Fruit fly (Drosophila melanogaster) whole organism, wandering third instar larva: ENCODE results near the gene MetRS-m.

Source experiments
- Abd-B ChIP-seq: fragments of >200 bp; optimal IDR thresholded peaks from 2 replicates; lab custom pipeline; 2017; ENCODE audit warnings: missing biosample characterization, missing genetic modification characterization
- CG32264 ChIP-seq: fragments of 200-800 bp; sonication (Bioruptor generic); optimal IDR thresholded peaks from 2 replicates; lab custom pipeline; 2016; ENCODE audit warnings: missing biosample characterization, missing genetic modification characterization
- CrebA ChIP-seq: fragments of 200-800 bp; sonication (Bioruptor generic); optimal IDR thresholded peaks from 2 replicates; lab custom pipeline; 2016; ENCODE audit warnings: missing biosample characterization, mild to moderate bottlenecking, missing genetic modification characterization, borderline replicate concordance
- Dfd ChIP-seq: fragments of >200 bp; optimal IDR thresholded peaks from 2 replicates; lab custom pipeline; 2017; ENCODE audit warnings: missing biosample characterization, missing genetic modification characterization
- GATAd ChIP-seq: sonication (Bioruptor generic); optimal IDR thresholded peaks from 2 replicates; lab custom pipeline; 2016; ENCODE audit warnings: missing biosample characterization, missing genetic modification characterization
- HLH106 ChIP-seq: fragments of 200-800 bp; optimal IDR thresholded peaks from 3 replicates; lab custom pipeline; 2019; ENCODE audit warnings: missing biosample characterization, mild to moderate bottlenecking, missing genetic modification characterization, moderate library complexity
- Hr78 ChIP-seq: fragments of >200 bp; optimal IDR thresholded peaks from 2 replicates; lab custom pipeline; 2017; ENCODE audit warnings: missing biosample characterization, missing genetic modification characterization
- Hr83 ChIP-seq: fragments of 200-300 bp; sonication (Bioruptor generic); optimal IDR thresholded peaks from 2 replicates; lab custom pipeline; 2016; ENCODE audit warnings: missing biosample characterization, mild to moderate bottlenecking, missing genetic modification characterization, moderate library complexity; ENCODE audit not compliant: poor library complexity, severe bottlenecking
- Jra ChIP-seq: sonication (Bioruptor generic); optimal IDR thresholded peaks from 2 replicates; lab custom pipeline; 2016; ENCODE audit warnings: missing biosample characterization, missing genetic modification characterization
- Myc ChIP-seq: fragments of >200 bp; optimal IDR thresholded peaks from 2 replicates; lab custom pipeline; 2017
- N ChIP-seq: fragments of >200 bp; optimal IDR thresholded peaks from 2 replicates; lab custom pipeline; 2018; ENCODE audit warnings: missing biosample characterization, missing external identifiers, missing genetic modification characterization
- OdsH ChIP-seq: fragments of 200-800 bp; sonication (Bioruptor generic); optimal IDR thresholded peaks from 2 replicates; lab custom pipeline; 2016; ENCODE audit warnings: missing biosample characterization, mild to moderate bottlenecking, missing genetic modification characterization
- Rel ChIP-seq, 2 experiments: fragments of 200-800 bp; sonication (Bioruptor generic) in 1 of 2; optimal IDR thresholded peaks; 2 replicates in 1 of 2; 3 replicates in 1 of 2; lab custom pipeline; 2016 to 2019; ENCODE audit warnings: mild to moderate bottlenecking in 2 of 2, missing biosample characterization in 2 of 2, missing genetic modification characterization in 2 of 2, moderate library complexity in 1 of 2
- Sp1 ChIP-seq: fragments of 200-800 bp; sonication (Bioruptor generic); optimal IDR thresholded peaks from 3 replicates; lab custom pipeline; 2019; ENCODE audit warnings: missing biosample characterization, mild to moderate bottlenecking, missing genetic modification characterization, moderate library complexity
- Vsx2 ChIP-seq: fragments of 200-300, 225-300 bp; sonication (Bioruptor generic); optimal IDR thresholded peaks from 2 replicates; lab custom pipeline; 2018; ENCODE audit warnings: missing biosample characterization, missing genetic modification characterization; ENCODE audit not compliant: partially characterized antibody
- br ChIP-seq: fragments of 200-800 bp; sonication (Bioruptor generic); optimal IDR thresholded peaks from 2 replicates; lab custom pipeline; 2016; ENCODE audit warnings: missing biosample characterization, missing genetic modification characterization
- brk ChIP-seq: fragments of 200-800 bp; sonication (Bioruptor generic); optimal IDR thresholded peaks from 2 replicates; lab custom pipeline; 2016; ENCODE audit warnings: missing biosample characterization, mild to moderate bottlenecking, missing genetic modification characterization
- dl ChIP-seq, 2 experiments: fragments of 175-275, 200-275 bp in 1 of 2; fragments of 200-275 bp in 1 of 2; sonication (Bioruptor generic); optimal IDR thresholded peaks; lab custom pipeline; 2018; ENCODE audit warnings: mild to moderate bottlenecking in 2 of 2, missing biosample characterization in 2 of 2, missing genetic modification characterization in 2 of 2, moderate library complexity in 2 of 2; ENCODE audit not compliant: partially characterized antibody in 2 of 2, insufficient read depth in 1 of 2
- dmrt93B ChIP-seq: fragments of 200-800 bp; sonication (Bioruptor generic); optimal IDR thresholded peaks from 2 replicates; lab custom pipeline; 2018; ENCODE audit warnings: missing biosample characterization, mild to moderate bottlenecking, missing genetic modification characterization
- ey ChIP-seq: fragments of 200-800 bp; sonication (Bioruptor generic); optimal IDR thresholded peaks from 2 replicates; lab custom pipeline; 2016; ENCODE audit warnings: missing biosample characterization, missing genetic modification characterization
- foxo ChIP-seq, 2 experiments: fragments of 200-800 bp; sonication (Bioruptor generic); optimal IDR thresholded peaks; 2 replicates in 1 of 2; 3 replicates in 1 of 2; lab custom pipeline; 2016 to 2017; ENCODE audit warnings: missing biosample characterization in 2 of 2, missing genetic modification characterization in 2 of 2
- fru ChIP-seq: fragments of 200-800 bp; sonication (Bioruptor generic); optimal IDR thresholded peaks from 3 replicates; lab custom pipeline; 2016; ENCODE audit warnings: missing biosample characterization, mild to moderate bottlenecking, missing genetic modification characterization
- h ChIP-seq: fragments of 200-800 bp; sonication (Bioruptor generic); optimal IDR thresholded peaks from 3 replicates; lab custom pipeline; 2016; ENCODE audit warnings: missing biosample characterization, mild to moderate bottlenecking, missing genetic modification characterization
- jim ChIP-seq: fragments of 175-275, 200-325 bp; sonication (Bioruptor generic); optimal IDR thresholded peaks from 2 replicates; lab custom pipeline; 2016; ENCODE audit warnings: missing biosample characterization, mild to moderate bottlenecking, missing genetic modification characterization
- lola ChIP-seq: fragments of >200 bp; optimal IDR thresholded peaks from 2 replicates; lab custom pipeline; 2017; ENCODE audit warnings: missing biosample characterization, missing genetic modification characterization
- pan ChIP-seq: fragments of >200 bp; optimal IDR thresholded peaks from 2 replicates; lab custom pipeline; 2017
- psq ChIP-seq: fragments of 200-800 bp; sonication (Bioruptor generic); optimal IDR thresholded peaks from 3 replicates; lab custom pipeline; 2017; ENCODE audit warnings: missing biosample characterization, mild to moderate bottlenecking, missing genetic modification characterization, moderate library complexity
- sv ChIP-seq: fragments of 200-800 bp; sonication (Bioruptor generic); optimal IDR thresholded peaks from 3 replicates; lab custom pipeline; 2016; ENCODE audit warnings: missing biosample characterization, missing genetic modification characterization
- tai ChIP-seq: sonication (Bioruptor generic); optimal IDR thresholded peaks from 2 replicates; lab custom pipeline; 2016; ENCODE audit warnings: missing biosample characterization, missing genetic modification characterization
- usp ChIP-seq: fragments of >200 bp; optimal IDR thresholded peaks from 2 replicates; lab custom pipeline; 2017; ENCODE audit warnings: missing biosample characterization, missing genetic modification characterization
- woc ChIP-seq: sonication (Bioruptor generic); optimal IDR thresholded peaks from 2 replicates; lab custom pipeline; 2016; ENCODE audit warnings: missing biosample characterization, mild to moderate bottlenecking, missing genetic modification characterization

MetRS-m gene

dm6 chr3R:14226662-14227061 is 33.1 kb downstream of the MetRS-m start, which contains the start of gene CG9631:
TSS of gene CG9631 (minus strand) at chr3R:14226762.
- no peak for TF ChIP-seq lola (GFP tag; lab: Kevin White, UChicago)
- no peak for TF ChIP-seq Rel (GFP tag; optimal IDR thresholded peaks at IDR 0.05; lab: Kevin White, UChicago)
- TF ChIP-seq Rel (tag; optimal IDR thresholded peaks at IDR 0.05; lab: Kevin White, UChicago), result no peak
- TF ChIP-seq jim, result no peak
- no peak for TF ChIP-seq CG32264 (GFP tag; lab: Kevin White, UChicago)
- TF ChIP-seq foxo (GFP tag; optimal IDR thresholded peaks at IDR 0.05; lab: Kevin White, UChicago), result no peak
- TF ChIP-seq tai, result no peak
- no peak for TF ChIP-seq Dfd (GFP tag; lab: Kevin White, UChicago)

dm6 chr3R:14224105-14224574 is 35.7 kb downstream of the MetRS-m start, which contains the start of gene Sp212:
TSS of gene Sp212 (minus strand) at chr3R:14224155.
- TF ChIP-seq foxo (GFP tag; optimal IDR thresholded peaks at IDR 0.05; lab: Kevin White, UChicago) (peak in 1 of 2 experiments; percentile 0), dmrt93B (GFP tag; lab: Kevin White, UChicago) (no peak)

dm6 chr3R:14221484-14221883 is 38.3 kb downstream of the MetRS-m start, which contains the start of gene CG33109:
TSS of gene CG33109 (minus strand) at chr3R:14221584.
- TF ChIP-seq Myc (lab: Kevin White, UChicago), result no peak
- TF ChIP-seq OdsH, result no peak
- no peak for TF ChIP-seq brk (GFP tag; lab: Kevin White, UChicago)
- TF ChIP-seq Hr78, result no peak
- TF ChIP-seq Hr83 (GFP tag; lab: Kevin White, UChicago), result no peak
- no peak for TF ChIP-seq fru (GFP tag; lab: Kevin White, UChicago)
- TF ChIP-seq psq, result no peak
- no peak for TF ChIP-seq Rel (GFP tag; optimal IDR thresholded peaks at IDR 0.05; lab: Kevin White, UChicago)
- TF ChIP-seq Rel (tag; optimal IDR thresholded peaks at IDR 0.05; lab: Kevin White, UChicago), result no peak
- no peak for TF ChIP-seq sv (GFP tag; lab: Kevin White, UChicago)
- TF ChIP-seq usp (GFP tag; lab: Kevin White, UChicago), result no peak
- no peak for TF ChIP-seq Vsx2 (GFP tag; lab: Kevin White, UChicago)
- TF ChIP-seq Dfd (GFP tag; lab: Kevin White, UChicago), result no peak
- no peak for TF ChIP-seq Jra (GFP tag; lab: Kevin White, UChicago)
- no peak for TF ChIP-seq lola (GFP tag; lab: Kevin White, UChicago)
- no peak for TF ChIP-seq Abd-B (GFP tag; lab: Kevin White, UChicago)
- TF ChIP-seq HLH106 (tag; lab: Kevin White, UChicago), result no peak
- no peak for TF ChIP-seq CrebA (GFP tag; lab: Kevin White, UChicago)
- TF ChIP-seq h, result no peak

- TF ChIP-seq Sp1 (GFP tag; lab: Kevin White, UChicago), result no peak
- no peak for TF ChIP-seq dmrt93B (GFP tag; lab: Kevin White, UChicago)
- TF ChIP-seq pan (lab: Kevin White, UChicago), result no peak
- no peak for TF ChIP-seq ey (GFP tag; lab: Kevin White, UChicago)
- TF ChIP-seq Vsx2 (GFP tag; lab: Kevin White, UChicago), result no peak
- TF ChIP-seq N (GFP tag; lab: Kevin White, UChicago), result no peak
- no peak for TF ChIP-seq usp (GFP tag; lab: Kevin White, UChicago)
- TF ChIP-seq brk (GFP tag; lab: Kevin White, UChicago), result no peak
- no peak for TF ChIP-seq br (GFP tag; lab: Kevin White, UChicago)
- no peak for TF ChIP-seq fru (GFP tag; lab: Kevin White, UChicago)
- no peak for TF ChIP-seq Myc (lab: Kevin White, UChicago)
- no peak for TF ChIP-seq woc
- TF ChIP-seq Jra (GFP tag; lab: Kevin White, UChicago), result no peak
- no peak for TF ChIP-seq GATAd (GFP tag; lab: Kevin White, UChicago)
- TF ChIP-seq h, result no peak
- no peak for TF ChIP-seq dl (GFP tag; optimal IDR thresholded peaks at IDR 0.05; lab: Kevin White, UChicago; ENCODE audit: insufficient read depth in 1 of 2, partially characterized antibody in 2 of 2)
Measured at dm6 chr3R:14220105-14220504, 39.7 kb downstream of the MetRS-m start, which contains the start of gene CG31326. TSS of gene CG31326 (minus strand) at chr3R:14220205.

- TF ChIP-seq Hr78 (no peak), foxo (GFP tag; optimal IDR thresholded peaks at IDR 0.05; lab: Kevin White, UChicago) (no peak), Abd-B (GFP tag; lab: Kevin White, UChicago) (no peak)
- TF ChIP-seq, all 38 proteins: peak for 0
Measured at dm6 chr3R:14217839-14218238, 42.0 kb downstream of the MetRS-m start, which contains the start of gene CG9649. TSS of gene CG9649 (minus strand) at chr3R:14217882.
